Worm (Caenorhabditis elegans) whole organism, L2 larva: ENCODE data around the gene dsl-1.
A peak's percentile ranks its signal among the peaks of the same experiment; 100 is the strongest.

ENCODE experiments used
- F13H6.1 ChIP-seq: sonication (generic microtip); optimal IDR thresholded peaks from 2 replicates; lab custom pipeline; 2016; ENCODE audit warnings: missing genetic modification characterization, missing compliant biosample characterization
- R02D3.7 ChIP-seq: fragments of 150-350 bp; optimal IDR thresholded peaks from 2 replicates; lab custom pipeline; 2014; ENCODE audit warnings: missing biosample characterization, missing genetic modification characterization
- Y55F3AM.14 ChIP-seq: fragments of 200-800 bp; sonication (Bioruptor generic); optimal IDR thresholded peaks from 2 replicates; lab custom pipeline; 2018; ENCODE audit warnings: mild to moderate bottlenecking, missing genetic modification characterization, missing compliant biosample characterization
- ZK546.5 ChIP-seq: sonication (generic microtip); optimal IDR thresholded peaks from 2 replicates; lab custom pipeline; 2017; ENCODE audit warnings: missing biosample characterization, missing genetic modification characterization
- alr-1 ChIP-seq: fragments of 150-350 bp; optimal IDR thresholded peaks from 2 replicates; lab custom pipeline; 2014; ENCODE audit warnings: missing biosample characterization, missing genetic modification characterization
- aly-2 ChIP-seq: fragments of 150-350 bp; optimal IDR thresholded peaks from 2 replicates; lab custom pipeline; 2014; ENCODE audit warnings: missing biosample characterization, missing genetic modification characterization
- ama-1 ChIP-seq: fragments of 150-350 bp; optimal IDR thresholded peaks from 2 replicates; lab custom pipeline; 2018; ENCODE audit warnings: inconsistent platforms
- blmp-1 ChIP-seq: sonication (generic microtip); optimal IDR thresholded peaks from 2 replicates; lab custom pipeline; 2017; ENCODE audit warnings: missing genetic modification characterization, mild to moderate bottlenecking, missing compliant biosample characterization, antibody characterized with exemption, moderate library complexity; ENCODE audit not compliant: insufficient read depth
- ceh-16 ChIP-seq: fragments of 150-350 bp; optimal IDR thresholded peaks from 2 replicates; lab custom pipeline; 2014; ENCODE audit warnings: missing biosample characterization, missing genetic modification characterization
- ceh-82 ChIP-seq: fragments of 150-350 bp; optimal IDR thresholded peaks from 2 replicates; lab custom pipeline; 2014; ENCODE audit warnings: missing biosample characterization, missing genetic modification characterization
- egl-27 ChIP-seq: sonication (generic microtip); optimal IDR thresholded peaks from 3 replicates; lab custom pipeline; 2017; ENCODE audit warnings: missing biosample characterization, missing genetic modification reagents, missing genetic modification characterization
- elt-1 ChIP-seq: fragments of 150-350 bp; optimal IDR thresholded peaks from 2 replicates; lab custom pipeline; 2014; ENCODE audit warnings: missing biosample characterization, missing genetic modification characterization
- elt-3 ChIP-seq: sonication (generic microtip); optimal IDR thresholded peaks from 2 replicates; lab custom pipeline; 2017; ENCODE audit warnings: missing biosample characterization, missing genetic modification characterization
- fos-1 ChIP-seq: fragments of 150-350 bp; optimal IDR thresholded peaks from 2 replicates; lab custom pipeline; 2014; ENCODE audit warnings: missing biosample characterization, missing genetic modification characterization
- gmeb-1 ChIP-seq: fragments of 150-350 bp; optimal IDR thresholded peaks from 2 replicates; lab custom pipeline; 2014; ENCODE audit warnings: missing biosample characterization, missing genetic modification characterization
- lsy-2 ChIP-seq, 2 experiments: fragments of 150-350 bp in 1 of 2; sonication (generic microtip) in 1 of 2; optimal IDR thresholded peaks; 2 replicates each; lab custom pipeline; 2014 to 2017; ENCODE audit warnings: missing biosample characterization in 2 of 2, missing genetic modification characterization in 2 of 2
- mab-5 ChIP-seq: fragments of 150-350 bp; optimal IDR thresholded peaks from 2 replicates; lab custom pipeline; 2014; ENCODE audit warnings: missing biosample characterization, missing genetic modification characterization
- mbf-1 ChIP-seq: sonication (generic microtip); optimal IDR thresholded peaks from 2 replicates; lab custom pipeline; 2017; ENCODE audit warnings: missing biosample characterization, missing genetic modification characterization
- mdl-1 ChIP-seq, 2 experiments: fragments of 150-350 bp in 1 of 2; sonication (generic microtip) in 1 of 2; optimal IDR thresholded peaks; 2 replicates each; lab custom pipeline; 2017; ENCODE audit warnings: missing biosample characterization in 2 of 2, missing genetic modification characterization in 2 of 2
- nhr-10 ChIP-seq: sonication (generic microtip); optimal IDR thresholded peaks from 2 replicates; lab custom pipeline; 2017; ENCODE audit warnings: missing biosample characterization, missing genetic modification characterization
- nhr-11 ChIP-seq: fragments of 150-350 bp; optimal IDR thresholded peaks from 2 replicates; lab custom pipeline; 2014; ENCODE audit warnings: missing biosample characterization, missing genetic modification characterization
- nhr-12 ChIP-seq: fragments of 150-350 bp; optimal IDR thresholded peaks from 2 replicates; lab custom pipeline; 2014; ENCODE audit warnings: missing biosample characterization, missing genetic modification characterization
- nhr-23 ChIP-seq: fragments of 150-350 bp; optimal IDR thresholded peaks from 2 replicates; lab custom pipeline; 2014; ENCODE audit warnings: missing biosample characterization, missing genetic modification reagents, missing genetic modification characterization
- nhr-237 ChIP-seq: fragments of 150-350 bp; optimal IDR thresholded peaks from 2 replicates; lab custom pipeline; 2014; ENCODE audit warnings: missing biosample characterization, missing genetic modification characterization
- nhr-25 ChIP-seq: fragments of 150-350 bp; sonication (generic microtip); optimal IDR thresholded peaks from 3 replicates; lab custom pipeline; 2014; ENCODE audit warnings: missing biosample characterization, missing genetic modification characterization
- nhr-77 ChIP-seq: fragments of 150-350 bp; optimal IDR thresholded peaks from 2 replicates; lab custom pipeline; 2014; ENCODE audit warnings: missing biosample characterization, missing genetic modification characterization
- peb-1 ChIP-seq: fragments of 150-350 bp; optimal IDR thresholded peaks from 2 replicates; lab custom pipeline; 2014; ENCODE audit warnings: missing biosample characterization, missing genetic modification characterization
- sma-3 ChIP-seq: sonication (generic microtip); optimal IDR thresholded peaks from 2 replicates; lab custom pipeline; 2016; ENCODE audit warnings: missing genetic modification reagents, missing genetic modification characterization, missing compliant biosample characterization
- sma-9 ChIP-seq, 2 experiments: fragments of 150-350 bp in 1 of 2; sonication (generic microtip) in 1 of 2; optimal IDR thresholded peaks; 2 replicates each; lab custom pipeline; 2014 to 2016; ENCODE audit warnings: missing genetic modification characterization in 2 of 2, mild to moderate bottlenecking in 1 of 2, missing biosample characterization in 1 of 2, missing compliant biosample characterization in 1 of 2, missing genetic modification reagents in 1 of 2, moderate library complexity in 1 of 2
- snpc-4 ChIP-seq: fragments of 150-350 bp; optimal IDR thresholded peaks from 2 replicates; lab custom pipeline; 2014; ENCODE audit warnings: missing biosample characterization, missing genetic modification characterization
- unc-55 ChIP-seq: fragments of 150-350 bp; sonication (generic microtip); optimal IDR thresholded peaks from 3 replicates; lab custom pipeline; 2014; ENCODE audit warnings: missing biosample characterization, missing genetic modification reagents, missing genetic modification characterization
- ztf-1 ChIP-seq: fragments of 200-800 bp; sonication (Bioruptor generic); conservative IDR thresholded peaks from 2 replicates; pipeline ENCODE4 v1.3.6; 2022; ENCODE audit warnings: missing genetic modification characterization, missing compliant biosample characterization
- ztf-11 ChIP-seq: sonication (generic microtip); optimal IDR thresholded peaks from 2 replicates; lab custom pipeline; 2017; ENCODE audit warnings: missing biosample characterization, missing genetic modification characterization
- ztf-4 ChIP-seq: fragments of 150-350 bp; optimal IDR thresholded peaks from 2 replicates; lab custom pipeline; 2014; ENCODE audit warnings: missing biosample characterization, missing genetic modification characterization

dsl-1 gene

ce11 chrIV:1225596-1226232 lies 17.8 kb upstream of the dsl-1 start, which contains the start of gene W09G12.8:
W09G12.8 (plus strand) TSS chrIV:1226182.
- TF ChIP-seq snpc-4 (tag; lab: Kevin White, UChicago) (no peak), blmp-1 (tag; lab: Kevin White, UChicago) (no peak), ztf-11 (tag; lab: Kevin White, UChicago) (no peak), aly-2 (no peak), nhr-10 (tag; lab: Kevin White, UChicago) (no peak), Y55F3AM.14 (GFP tag; lab: Kevin White, UChicago) (no peak), lsy-2 (tag; optimal IDR thresholded peaks at IDR 0.05; lab: Kevin White, UChicago) (no peak), mbf-1 (tag; lab: Kevin White, UChicago) (no peak), egl-27 (tag; lab: Kevin White, UChicago) (no peak), nhr-25 (tag; lab: Kevin White, UChicago) (no peak), alr-1 (tag; lab: Kevin White, UChicago) (no peak), sma-9 (GFP tag; optimal IDR thresholded peaks at IDR 0.05; lab: Kevin White, UChicago) (no peak), sma-9 (tag; optimal IDR thresholded peaks at IDR 0.05; lab: Kevin White, UChicago) (no peak), ztf-4 (tag; lab: Kevin White, UChicago) (no peak)
- TF ChIP-seq, all 48 proteins: peak for 0

- TF ChIP-seq mdl-1 (tag; optimal IDR thresholded peaks at IDR 0.05; lab: Kevin White, UChicago) (no peak), gmeb-1 (tag; lab: Kevin White, UChicago) (no peak), nhr-11 (tag; lab: Kevin White, UChicago) (no peak), ztf-4 (tag; lab: Kevin White, UChicago) (no peak), lsy-2 (tag; optimal IDR thresholded peaks at IDR 0.05; lab: Kevin White, UChicago) (no peak), alr-1 (tag; lab: Kevin White, UChicago) (no peak), Y55F3AM.14 (GFP tag; lab: Kevin White, UChicago) (no peak), ama-1 (lab: Kevin White, UChicago) (no peak), ztf-11 (tag; lab: Kevin White, UChicago) (no peak), blmp-1 (tag; lab: Kevin White, UChicago) (no peak), nhr-23 (no peak), nhr-77 (tag; lab: Kevin White, UChicago) (no peak), ceh-16 (no peak), elt-3 (tag; lab: Kevin White, UChicago) (no peak), F13H6.1 (no peak), ceh-82 (tag; lab: Kevin White, UChicago) (no peak), sma-9 (GFP tag; optimal IDR thresholded peaks at IDR 0.05; lab: Kevin White, UChicago) (no peak), sma-9 (tag; optimal IDR thresholded peaks at IDR 0.05; lab: Kevin White, UChicago) (no peak), nhr-12 (no peak)
- TF ChIP-seq, all 48 proteins: peak for 0
These were observed 16.9 kb upstream of the dsl-1 start for ce11 chrIV:1224781-1225180.

- TF ChIP-seq peb-1 (tag; lab: Kevin White, UChicago) (peak; percentile 22), snpc-4 (tag; lab: Kevin White, UChicago) (no peak), nhr-25 (tag; lab: Kevin White, UChicago) (peak; percentile 5)
These were observed 13.3 kb upstream of the dsl-1 start, which contains the start of gene W09G12.10 for ce11 chrIV:1221167-1221566. W09G12.10 (minus strand) TSS chrIV:1221287.

- TF ChIP-seq ZK546.5 (tag; lab: Kevin White, UChicago) (no peak), fos-1 (no peak), Y55F3AM.14 (GFP tag; lab: Kevin White, UChicago) (no peak), unc-55 (GFP tag; lab: Kevin White, UChicago) (no peak), F13H6.1 (no peak), nhr-237 (tag; lab: Kevin White, UChicago) (no peak), mab-5 (no peak), elt-1 (tag; lab: Kevin White, UChicago) (no peak), ztf-1 (GFP tag; lab: Robert Waterston, UW) (no peak), R02D3.7 (tag; lab: Kevin White, UChicago) (no peak), sma-3 (GFP tag; lab: Kevin White, UChicago) (no peak), mdl-1 (tag; optimal IDR thresholded peaks at IDR 0.05; lab: Kevin White, UChicago) (no peak), ceh-82 (tag; lab: Kevin White, UChicago) (no peak), nhr-11 (tag; lab: Kevin White, UChicago) (no peak)
- TF ChIP-seq, all 48 proteins: peak for 0
These were observed 8.4 kb upstream of the dsl-1 start, which contains the start of gene W09G12.9 for ce11 chrIV:1216290-1216689. W09G12.9 (plus strand) TSS chrIV:1216590.
